Fruit fly (Drosophila melanogaster) whole organism, embryonic: ENCODE data around the gene DEF8.
A peak's percentile ranks its signal among the peaks of the same experiment; 100 is the strongest.

Experiments used
- Awh ChIP-seq: fragments of 200-800 bp; sonication (Bioruptor generic); IDR thresholded peaks from 2 replicates; pipeline ENCODE4, ENCODE4 v1.3.6; 2022; ENCODE audit warnings: missing biosample characterization, missing genetic modification characterization
- CG10209 ChIP-seq: fragments of 200-800 bp; sonication (Bioruptor generic); optimal IDR thresholded peaks from 3 replicates; lab custom pipeline; 2017; ENCODE audit warnings: missing biosample characterization, mild to moderate bottlenecking, missing genetic modification characterization, missing genetic modification reagents
- CG11085 ChIP-seq: fragments of 200-800 bp; sonication (Bioruptor generic); IDR thresholded peaks from 2 replicates; pipeline ENCODE4 v1.3.6; 2022; ENCODE audit warnings: missing biosample characterization, missing genetic modification characterization
- CG12391 ChIP-seq: fragments of 200-800 bp; sonication (Bioruptor generic); optimal IDR thresholded peaks from 3 replicates; lab custom pipeline; 2018; ENCODE audit warnings: missing biosample characterization, mild to moderate bottlenecking, missing genetic modification characterization, moderate library complexity
- CG13296 ChIP-seq: fragments of 200-800 bp; sonication (Bioruptor generic); optimal IDR thresholded peaks from 3 replicates; lab custom pipeline; 2018; ENCODE audit warnings: missing biosample characterization, mild to moderate bottlenecking, missing genetic modification characterization
- CG13424 ChIP-seq: fragments of 200-800 bp; sonication (Bioruptor generic); optimal IDR thresholded peaks from 2 replicates; lab custom pipeline; 2019; ENCODE audit warnings: missing biosample characterization, mild to moderate bottlenecking, missing genetic modification characterization, moderate library complexity
- CG14710 ChIP-seq: fragments of 200-800 bp; sonication (Bioruptor generic); optimal IDR thresholded peaks from 3 replicates; lab custom pipeline; 2019; ENCODE audit warnings: missing biosample characterization, mild to moderate bottlenecking, missing genetic modification characterization, moderate library complexity
- CG14860 ChIP-seq: fragments of 200-800 bp; sonication (Bioruptor generic); IDR thresholded peaks from 3 replicates; pipeline ENCODE4 v1.3.6; 2022; ENCODE audit warnings: missing biosample characterization, missing genetic modification characterization; ENCODE audit not compliant: partially characterized antibody
- CG15601 ChIP-seq: fragments of 200-800 bp; sonication (Bioruptor generic); optimal IDR thresholded peaks from 3 replicates; lab custom pipeline; 2019; ENCODE audit warnings: missing biosample characterization, mild to moderate bottlenecking, missing genetic modification characterization, moderate library complexity
- CG17912 ChIP-seq: fragments of 200-800 bp; sonication (Bioruptor generic); optimal IDR thresholded peaks from 2 replicates; lab custom pipeline; 2018; ENCODE audit warnings: missing biosample characterization, mild to moderate bottlenecking, missing genetic modification characterization
- CG3065 ChIP-seq: fragments of 200-800 bp; sonication (Bioruptor generic); optimal IDR thresholded peaks from 2 replicates; lab custom pipeline; 2016; ENCODE audit warnings: missing biosample characterization, missing genetic modification characterization
- CG33557 ChIP-seq: fragments of 200-800 bp; sonication (Bioruptor generic); optimal IDR thresholded peaks from 2 replicates; lab custom pipeline; 2019; ENCODE audit warnings: missing biosample characterization, mild to moderate bottlenecking, missing genetic modification characterization, moderate library complexity
- CG3407 ChIP-seq: fragments of 200-800 bp; sonication (Bioruptor generic); optimal IDR thresholded peaks from 2 replicates; lab custom pipeline; 2018; ENCODE audit warnings: missing biosample characterization, mild to moderate bottlenecking, missing genetic modification characterization
- CG3847 ChIP-seq: fragments of 200-800 bp; sonication (Bioruptor generic); IDR thresholded peaks from 2 replicates; pipeline ENCODE4 v1.3.6; 2022; ENCODE audit warnings: missing biosample characterization, missing genetic modification characterization
- CG4820 ChIP-seq: fragments of 200-800 bp; sonication (Bioruptor generic); optimal IDR thresholded peaks from 3 replicates; lab custom pipeline; 2016; ENCODE audit warnings: missing biosample characterization, missing genetic modification characterization
- CG6689 ChIP-seq: fragments of 200-800 bp; sonication (Bioruptor generic); IDR thresholded peaks from 2 replicates; pipeline ENCODE4 v1.3.6; 2022; ENCODE audit warnings: missing biosample characterization, missing genetic modification characterization
- CG6813 ChIP-seq: fragments of 200-800 bp; sonication (Bioruptor generic); optimal IDR thresholded peaks from 2 replicates; lab custom pipeline; 2017; ENCODE audit warnings: missing biosample characterization, missing genetic modification characterization, mild to moderate bottlenecking, moderate library complexity, missing genetic modification reagents
- CG8281 ChIP-seq: fragments of 200-800 bp; sonication (Bioruptor generic); optimal IDR thresholded peaks from 2 replicates; lab custom pipeline; 2018; ENCODE audit warnings: missing biosample characterization, mild to moderate bottlenecking, missing genetic modification characterization, moderate library complexity
- CG8359 ChIP-seq: fragments of 200-800 bp; sonication (Bioruptor generic); optimal IDR thresholded peaks from 2 replicates; lab custom pipeline; 2017; ENCODE audit warnings: missing biosample characterization, mild to moderate bottlenecking, missing genetic modification characterization, borderline replicate concordance
- D19A ChIP-seq: fragments of 200-800 bp; optimal IDR thresholded peaks from 3 replicates; lab custom pipeline; 2019; ENCODE audit warnings: missing biosample characterization, mild to moderate bottlenecking, missing genetic modification characterization, moderate library complexity
- HLH3B ChIP-seq: fragments of 200-800 bp; sonication (Bioruptor generic); IDR thresholded peaks from 2 replicates; pipeline ENCODE4 v1.3.6; 2022; ENCODE audit warnings: missing biosample characterization, missing genetic modification characterization
- Hr51 ChIP-seq, 2 experiments: fragments of 200-800 bp; sonication (Bioruptor generic); optimal IDR thresholded peaks; 2 replicates in 1 of 2; 3 replicates in 1 of 2; lab custom pipeline; 2016 to 2018; ENCODE audit warnings: missing biosample characterization in 2 of 2, missing genetic modification characterization in 2 of 2, mild to moderate bottlenecking in 1 of 2, moderate library complexity in 1 of 2
- Hsf ChIP-seq: fragments of 200-800 bp; sonication (Bioruptor generic); optimal IDR thresholded peaks from 3 replicates; lab custom pipeline; 2016; ENCODE audit warnings: missing biosample characterization, missing genetic modification characterization
- Kr ChIP-seq: fragments of 200-800 bp; sonication (Bioruptor generic); optimal IDR thresholded peaks from 2 replicates; lab custom pipeline; 2017; ENCODE audit warnings: missing biosample characterization, mild to moderate bottlenecking, missing genetic modification characterization
- Lhr ChIP-seq: fragments of 200-800 bp; sonication (Bioruptor generic); optimal IDR thresholded peaks from 3 replicates; lab custom pipeline; 2017; ENCODE audit warnings: mild to moderate bottlenecking, missing biosample characterization, missing genetic modification reagents, missing genetic modification characterization
- Med ChIP-seq: fragments of 200-800 bp; sonication (Bioruptor generic); peaks from one replicate; lab custom pipeline; 2016; ENCODE audit warnings: missing biosample characterization, missing genetic modification characterization, mild to moderate bottlenecking, inconsistent platforms, moderate library complexity
- NC2β ChIP-seq: fragments of 200-800 bp; sonication (Bioruptor generic); optimal IDR thresholded peaks from 2 replicates; lab custom pipeline; 2016; ENCODE audit warnings: missing biosample characterization, missing genetic modification characterization
- Nf-YB ChIP-seq: fragments of 200-800 bp; sonication (Bioruptor generic); optimal IDR thresholded peaks from 3 replicates; lab custom pipeline; 2019; ENCODE audit warnings: missing biosample characterization, mild to moderate bottlenecking, missing genetic modification characterization, moderate library complexity
- Oli ChIP-seq: fragments of 200-800 bp; sonication (Bioruptor generic); optimal IDR thresholded peaks from 2 replicates; lab custom pipeline; 2018; ENCODE audit warnings: missing biosample characterization, mild to moderate bottlenecking, missing genetic modification characterization, moderate library complexity
- Six4 ChIP-seq: fragments of 200-800 bp; sonication (Bioruptor generic); optimal IDR thresholded peaks from 2 replicates; lab custom pipeline; 2016; ENCODE audit warnings: missing biosample characterization, missing genetic modification characterization
- bcd ChIP-seq: fragments of 200-800 bp; sonication (Bioruptor generic); optimal IDR thresholded peaks from 2 replicates; lab custom pipeline; 2017; ENCODE audit warnings: missing biosample characterization, mild to moderate bottlenecking, missing genetic modification characterization
- caup ChIP-seq: fragments of 200-800 bp; sonication (Bioruptor generic); optimal IDR thresholded peaks from 3 replicates; lab custom pipeline; 2017; ENCODE audit warnings: missing biosample characterization, mild to moderate bottlenecking, missing genetic modification characterization, moderate library complexity; ENCODE audit not compliant: severe bottlenecking
- ci ChIP-seq: fragments of 200-800 bp; sonication (Bioruptor generic); IDR thresholded peaks from 3 replicates; pipeline ENCODE4 v1.3.6; 2022; ENCODE audit warnings: missing biosample characterization, missing genetic modification characterization
- en ChIP-seq: fragments of 200-800 bp; sonication (Bioruptor generic); optimal IDR thresholded peaks from 2 replicates; lab custom pipeline; 2016; ENCODE audit warnings: missing biosample characterization, missing genetic modification characterization
- esg ChIP-seq: fragments of 200-800 bp; sonication (Bioruptor generic); conservative IDR thresholded peaks from 2 replicates; pipeline ENCODE4 v1.3.6; 2022; ENCODE audit warnings: missing biosample characterization, missing genetic modification characterization
- eve ChIP-seq, 2 experiments: fragments of >200 bp; optimal IDR thresholded peaks; 2 replicates each; lab custom pipeline; 2017; ENCODE audit warnings: missing biosample characterization in 2 of 2, missing genetic modification characterization in 2 of 2
- fd96Cb ChIP-seq: fragments of 200-800 bp; sonication (Bioruptor generic); optimal IDR thresholded peaks from 2 replicates; lab custom pipeline; 2018; ENCODE audit warnings: missing biosample characterization, mild to moderate bottlenecking, missing genetic modification characterization, moderate library complexity
- gce ChIP-seq: fragments of 200-800 bp; sonication (Bioruptor generic); IDR thresholded peaks from 3 replicates; pipeline ENCODE4 v1.3.6; 2022; ENCODE audit warnings: missing biosample characterization, missing genetic modification characterization
- otp ChIP-seq: fragments of 200-800 bp; sonication (Bioruptor generic); IDR thresholded peaks from 3 replicates; pipeline ENCODE4, ENCODE4 v1.3.6; 2022; ENCODE audit warnings: missing biosample characterization, missing genetic modification characterization
- ranshi ChIP-seq: fragments of 200-800 bp; sonication (Bioruptor generic); IDR thresholded peaks from 2 replicates; pipeline ENCODE4 v1.3.6; 2022; ENCODE audit warnings: missing biosample characterization, missing genetic modification characterization
- row ChIP-seq: fragments of 200-800 bp; sonication (Bioruptor generic); IDR thresholded peaks from 3 replicates; pipeline ENCODE4 v1.3.6; 2022; ENCODE audit warnings: missing biosample characterization, missing genetic modification characterization
- salm ChIP-seq: fragments of 200-800 bp; sonication (Bioruptor generic); optimal IDR thresholded peaks from 2 replicates; lab custom pipeline; 2018; ENCODE audit warnings: missing biosample characterization, mild to moderate bottlenecking, missing genetic modification characterization
- sna ChIP-seq: fragments of 200-800 bp; sonication (Bioruptor generic); IDR thresholded peaks from 2 replicates; pipeline ENCODE4 v1.3.6; 2022; ENCODE audit warnings: missing biosample characterization, missing genetic modification characterization; ENCODE audit not compliant: partially characterized antibody
- stwl ChIP-seq: fragments of 200-800 bp; sonication (Bioruptor generic); optimal IDR thresholded peaks from 3 replicates; lab custom pipeline; 2018; ENCODE audit warnings: missing biosample characterization, mild to moderate bottlenecking, missing genetic modification characterization, moderate library complexity
- sug ChIP-seq: fragments of 200-800 bp; optimal IDR thresholded peaks from 2 replicates; lab custom pipeline; 2019; ENCODE audit warnings: missing biosample characterization, mild to moderate bottlenecking, missing genetic modification characterization, moderate library complexity
- tio ChIP-seq: fragments of 200-800 bp; sonication (Bioruptor generic); optimal IDR thresholded peaks from 2 replicates; lab custom pipeline; 2017; ENCODE audit warnings: missing biosample characterization, missing genetic modification characterization, inconsistent platforms
- tll ChIP-seq, 2 experiments: fragments of 200-800 bp in 1 of 2; fragments of >200 bp in 1 of 2; sonication (Bioruptor generic) in 1 of 2; optimal IDR thresholded peaks; 2 replicates each; lab custom pipeline; 2017 to 2019; ENCODE audit warnings: missing biosample characterization in 2 of 2, missing genetic modification characterization in 2 of 2, mild to moderate bottlenecking in 1 of 2, moderate library complexity in 1 of 2
- ttk ChIP-seq: fragments of 200-800 bp; sonication (Bioruptor generic); IDR thresholded peaks from 2 replicates; pipeline ENCODE4 v2.1.2; 2022; ENCODE audit warnings: missing biosample characterization, missing genetic modification characterization
- vvl ChIP-seq: fragments of 200-800 bp; sonication (Bioruptor generic); IDR thresholded peaks from 2 replicates; pipeline ENCODE4 v1.3.6; 2022; ENCODE audit warnings: missing biosample characterization, missing genetic modification characterization

DEF8 gene

DNA sequence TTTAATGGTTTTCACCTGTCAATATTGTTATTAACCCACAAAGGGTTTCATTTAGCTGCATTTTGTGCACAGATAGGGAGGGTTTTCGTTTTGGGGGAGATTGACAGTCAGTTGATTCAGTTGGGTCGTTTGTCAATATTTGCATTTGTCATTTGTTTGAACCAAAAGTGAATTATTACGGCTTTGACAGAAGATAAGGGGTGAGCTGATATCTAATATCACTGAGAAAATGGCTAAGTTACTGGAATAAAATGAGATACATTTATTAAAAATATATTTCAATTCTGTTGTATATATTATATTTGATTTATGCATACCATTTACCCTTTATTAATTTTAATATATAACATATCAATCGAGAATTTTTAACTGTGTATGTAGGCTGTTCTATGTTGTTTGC is 48.1 kb upstream of the DEF8 start (continued):
- TF ChIP-seq Med (GFP tag; lab: Kevin White, UChicago) (peak; percentile 36), ranshi (GFP tag; lab: Robert Waterston, UW) (peak; percentile 44; the same call in 1 of the 2 replicates), salm (peak; percentile 59), caup (GFP tag; lab: Kevin White, UChicago) (peak; percentile 65), D19A (peak; percentile 58), ttk (no peak), HLH3B (GFP tag; lab: Robert Waterston, UW) (peak; percentile 31; the same call in 1 of the 2 replicates), bcd (GFP tag; lab: Kevin White, UChicago) (peak; percentile 20), CG8281 (tag; lab: Kevin White, UChicago) (peak; percentile 79), Nf-YB (GFP tag; lab: Kevin White, UChicago) (peak; percentile 44), vvl (no peak), CG3847 (GFP tag; lab: Robert Waterston, UW) (no peak), CG6813 (GFP tag; lab: Kevin White, UChicago) (peak; percentile 84), esg (GFP tag; lab: Robert Waterston, UW) (no peak), CG17912 (GFP tag; lab: Kevin White, UChicago) (peak; percentile 72), en (GFP tag; lab: Kevin White, UChicago) (peak; percentile 43), CG3065 (GFP tag; lab: Kevin White, UChicago) (peak; percentile 7), otp (peak; percentile 68; the same call in 2 of the 3 replicates), CG13424 (tag; lab: Kevin White, UChicago) (peak; percentile 55), sna (GFP tag; lab: Robert Waterston, UW) (no peak), CG6689 (GFP tag; lab: Robert Waterston, UW) (peak; percentile 35; the same call in 1 of the 2 replicates), Six4 (GFP tag; lab: Kevin White, UChicago) (peak; percentile 23), eve (GFP tag; optimal IDR thresholded peaks at IDR 0.05; lab: Kevin White, UChicago) (peak in 1 of 2 experiments; percentile 58), CG3407 (peak; percentile 78), ci (GFP tag; lab: Robert Waterston, UW) (peak; percentile 76), CG14860 (no peak), tio (GFP tag; lab: Kevin White, UChicago) (peak; percentile 3), Oli (peak; percentile 20), CG13296 (peak; percentile 65), Lhr (GFP tag; lab: Kevin White, UChicago) (peak; percentile 46), gce (GFP tag; lab: Robert Waterston, UW) (no peak), sug (peak; percentile 3), Kr (GFP tag; lab: Kevin White, UChicago) (peak; percentile 96), CG11085 (GFP tag; lab: Robert Waterston, UW) (no peak), tll (GFP tag; optimal IDR thresholded peaks at IDR 0.05; lab: Kevin White, UChicago) (no peak), Hr51 (GFP tag; optimal IDR thresholded peaks at IDR 0.05; lab: Kevin White, UChicago) (peak; percentile 17 to 41), CG10209 (peak; percentile 69), CG4820 (GFP tag; lab: Kevin White, UChicago) (peak; percentile 40), CG8359 (GFP tag; lab: Kevin White, UChicago) (peak; percentile 50), Awh (GFP tag; lab: Robert Waterston, UW) (peak; percentile 59; the same call in 1 of the 2 replicates), stwl (tag; lab: Kevin White, UChicago) (peak; percentile 11), NC2β (GFP tag; lab: Kevin White, UChicago) (peak; percentile 35), row (GFP tag; lab: Robert Waterston, UW) (peak; percentile 23; the same call in 1 of the 3 replicates), CG15601 (tag; lab: Kevin White, UChicago) (peak; percentile 85), CG14710 (tag; lab: Kevin White, UChicago) (peak; percentile 72), CG12391 (tag; lab: Kevin White, UChicago) (peak; percentile 67), Hsf (GFP tag; lab: Kevin White, UChicago) (peak; percentile 8), fd96Cb (peak; percentile 49), CG33557 (GFP tag; lab: Kevin White, UChicago) (peak; percentile 88)
